Fruit fly (Drosophila melanogaster): Measurements from ENCODE around the gene CG11504.

Gene CG11504

DNA sequence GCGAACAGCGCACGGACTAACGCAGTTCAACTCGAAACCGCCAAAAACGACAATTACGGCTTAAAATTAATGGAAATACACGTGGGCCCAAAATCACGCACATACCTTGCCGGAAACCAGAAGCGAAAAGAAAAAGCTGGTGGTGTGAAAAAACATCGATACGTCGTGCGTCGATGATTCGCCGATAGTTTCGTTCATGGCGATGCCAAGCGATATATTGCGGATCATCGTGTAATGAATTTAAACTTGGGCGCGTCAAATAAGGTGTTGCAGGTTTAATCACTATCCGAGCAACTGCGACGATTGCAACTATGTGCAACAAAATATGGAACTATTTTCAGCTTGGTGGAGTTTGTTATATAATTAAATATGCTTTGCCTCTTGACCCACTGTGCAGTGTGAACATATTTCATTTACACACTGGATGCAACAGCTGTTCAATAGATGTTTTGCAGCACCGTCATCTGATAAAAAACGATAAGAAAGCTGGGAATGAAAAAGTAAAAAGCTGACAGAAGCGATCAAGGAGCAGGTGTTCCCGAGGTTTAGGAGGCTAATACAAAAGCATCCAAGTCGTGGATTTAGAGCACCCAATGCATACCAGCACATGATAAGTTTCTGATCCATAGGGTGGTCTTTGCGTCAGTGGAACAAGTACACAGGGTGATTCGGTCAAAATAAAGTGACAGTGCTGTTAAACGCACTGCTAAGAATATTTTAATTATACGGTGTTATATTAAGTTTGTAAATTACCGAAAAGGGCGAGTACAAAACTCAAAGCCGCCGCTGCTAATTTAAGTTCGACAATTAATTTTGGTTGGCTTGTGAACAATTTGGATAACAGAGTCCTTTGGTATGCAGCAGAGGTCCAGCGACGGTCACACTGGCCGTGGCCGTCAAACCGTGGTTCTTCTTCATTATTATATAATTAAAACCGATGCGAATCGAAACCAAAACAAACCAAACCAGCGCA is 48.6 kb downstream of the CG11504 start, which contains the start of the genes RpL32 and CG7943 (continued):
- TF ChIP-seq CG10543 (GFP tag; optimal IDR thresholded peaks at IDR 0.05) (peak; percentile 97), HHEX (GFP tag; optimal IDR thresholded peaks at IDR 0.05) (peak; percentile 95), Poxn (GFP tag; IDR thresholded peaks at IDR 0.05) (peak; percentile 85), bbx (GFP tag; IDR thresholded peaks at IDR 0.05; ENCODE audit: partially characterized antibody) (peak; percentile 100), CG13287 (GFP tag; IDR thresholded peaks at IDR 0.05; ENCODE audit: partially characterized antibody) (peak; percentile 100), CG9876 (GFP tag; optimal IDR thresholded peaks at IDR 0.05) (peak; percentile 97), odd (GFP tag; optimal IDR thresholded peaks at IDR 0.05) (peak; percentile 91), Oaz (GFP tag; IDR thresholded peaks at IDR 0.05) (peak; percentile 94), disco-r (GFP tag; optimal IDR thresholded peaks at IDR 0.05) (peak; percentile 92), ems (GFP tag; optimal IDR thresholded peaks at IDR 0.05) (peak; percentile 97), Nf-YC (tag; optimal IDR thresholded peaks at IDR 0.05) (peak; percentile 86), NC2β (GFP tag; optimal IDR thresholded peaks at IDR 0.05) (peak; percentile 98), CG11456 (GFP tag; IDR thresholded peaks at IDR 0.05) (peak; percentile 96), CG5245 (GFP tag; optimal IDR thresholded peaks at IDR 0.05) (peak; percentile 92), Ada2b (GFP tag; IDR thresholded peaks at IDR 0.05) (peak; percentile 94), CG11695 (GFP tag; IDR thresholded peaks at IDR 0.05) (peak; percentile 94), CG10366 (GFP tag; IDR thresholded peaks at IDR 0.05) (peak; percentile 93), fru (optimal IDR thresholded peaks at IDR 0.05) (no peak), lilli (GFP tag; optimal IDR thresholded peaks at IDR 0.05) (peak; percentile 93), dysf (GFP tag; IDR thresholded peaks at IDR 0.05) (peak; percentile 96), CG7987 (GFP tag; optimal IDR thresholded peaks at IDR 0.05) (peak; percentile 98), tll (GFP tag; optimal IDR thresholded peaks at IDR 0.05) (peak; percentile 40 to 85), CG12219 (GFP tag; optimal IDR thresholded peaks at IDR 0.05) (peak; percentile 77), CG12299 (tag; optimal IDR thresholded peaks at IDR 0.05) (peak; percentile 84), seq (GFP tag; IDR thresholded peaks at IDR 0.05) (peak; percentile 95), gem (tag; optimal IDR thresholded peaks at IDR 0.05) (peak; percentile 90), yki (optimal IDR thresholded peaks at IDR 0.05) (no peak), CG8089 (GFP tag; optimal IDR thresholded peaks at IDR 0.05) (peak; percentile 91), Max (GFP tag; optimal IDR thresholded peaks at IDR 0.05) (peak; percentile 97), CG15011 (GFP tag; optimal IDR thresholded peaks at IDR 0.05) (peak; percentile 91), CG10274 (GFP tag; optimal IDR thresholded peaks at IDR 0.05) (peak; percentile 87), CG10565 (GFP tag; optimal IDR thresholded peaks at IDR 0.05) (peak; percentile 90), ttk (GFP tag; IDR thresholded peaks at IDR 0.05) (peak; percentile 88), ato (GFP tag; IDR thresholded peaks at IDR 0.05; ENCODE audit: partially characterized antibody) (peak; percentile 100), hth (optimal IDR thresholded peaks at IDR 0.05) (no peak), tin (GFP tag; optimal IDR thresholded peaks at IDR 0.05) (peak; percentile 96), kay (GFP tag; optimal IDR thresholded peaks at IDR 0.05) (peak; percentile 75), ro (GFP tag; IDR thresholded peaks at IDR 0.05) (peak; percentile 87), stwl (tag; optimal IDR thresholded peaks at IDR 0.05) (peak; percentile 79), Xbp1 (GFP tag; optimal IDR thresholded peaks at IDR 0.05) (peak; percentile 87), E2f1 (GFP tag; IDR thresholded peaks at IDR 0.05) (peak; percentile 93), pan (optimal IDR thresholded peaks at IDR 0.05) (no peak), pan (GFP tag; optimal IDR thresholded peaks at IDR 0.05 in 1 of 2, IDR thresholded peaks at IDR 0.05 in 1 of 2) (peak in 1 of 2 experiments; percentile 96), CG9215 (GFP tag; IDR thresholded peaks at IDR 0.05) (peak; percentile 92), maf-S (GFP tag; optimal IDR thresholded peaks at IDR 0.05) (peak; percentile 92), jing (GFP tag; optimal IDR thresholded peaks at IDR 0.05) (peak; percentile 66), Chrac-16 (GFP tag; optimal IDR thresholded peaks at IDR 0.05) (peak; percentile 81), CG2129 (GFP tag; IDR thresholded peaks at IDR 0.05; ENCODE audit: partially characterized antibody) (peak; percentile 100), CG12659 (GFP tag; optimal IDR thresholded peaks at IDR 0.05) (peak; percentile 94)
